Fruit fly (Drosophila melanogaster) whole organism, embryonic: ENCODE data around the gene ClC-c.
A peak's percentile ranks its signal among the peaks of the same experiment; 100 is the strongest.

ENCODE experiments used
- Atf-2 ChIP-seq: fragments of 200-800 bp; sonication (Bioruptor generic); optimal IDR thresholded peaks from 2 replicates; lab custom pipeline; 2016; ENCODE audit warnings: missing biosample characterization, missing genetic modification characterization
- CG10431 ChIP-seq: fragments of 200-800 bp; sonication (Bioruptor generic); optimal IDR thresholded peaks from 3 replicates; lab custom pipeline; 2018; ENCODE audit warnings: missing biosample characterization, mild to moderate bottlenecking, missing genetic modification characterization
- CG10959 ChIP-seq: fragments of 200-800 bp; sonication (Bioruptor generic); IDR thresholded peaks from 2 replicates; pipeline ENCODE4 v1.3.6; 2022; ENCODE audit warnings: missing biosample characterization, missing genetic modification characterization
- CG11093 ChIP-seq: fragments of 200-800 bp; sonication (Bioruptor generic); IDR thresholded peaks from 3 replicates; pipeline ENCODE4 v1.3.6; 2022; ENCODE audit warnings: missing biosample characterization, missing genetic modification characterization
- CG12104 ChIP-seq: fragments of 200-800 bp; sonication (Bioruptor generic); optimal IDR thresholded peaks from 3 replicates; lab custom pipeline; 2016; ENCODE audit warnings: missing biosample characterization, missing genetic modification characterization
- CG12219 ChIP-seq: fragments of 200-800 bp; sonication (Bioruptor generic); optimal IDR thresholded peaks from 3 replicates; lab custom pipeline; 2018; ENCODE audit warnings: missing biosample characterization, mild to moderate bottlenecking, missing genetic modification characterization
- CG12942 ChIP-seq: fragments of 200-800 bp; sonication (Bioruptor generic); optimal IDR thresholded peaks from 3 replicates; lab custom pipeline; 2016; ENCODE audit warnings: missing biosample characterization, missing genetic modification characterization
- CG14710 ChIP-seq: fragments of 200-800 bp; sonication (Bioruptor generic); optimal IDR thresholded peaks from 3 replicates; lab custom pipeline; 2019; ENCODE audit warnings: missing biosample characterization, mild to moderate bottlenecking, missing genetic modification characterization, moderate library complexity
- CG15514 ChIP-seq: fragments of 200-800 bp; sonication (Bioruptor generic); optimal IDR thresholded peaks from 3 replicates; lab custom pipeline; 2017; ENCODE audit warnings: missing biosample characterization, missing genetic modification characterization, mild to moderate bottlenecking, moderate library complexity, missing genetic modification reagents
- CG18476 ChIP-seq: fragments of 200-800 bp; sonication (Bioruptor generic); optimal IDR thresholded peaks from 2 replicates; lab custom pipeline; 2016; ENCODE audit warnings: missing biosample characterization, mild to moderate bottlenecking, missing genetic modification characterization
- CG18619 ChIP-seq: fragments of 200-800 bp; sonication (Bioruptor generic); optimal IDR thresholded peaks from 3 replicates; lab custom pipeline; 2017; ENCODE audit warnings: missing biosample characterization, mild to moderate bottlenecking, missing genetic modification characterization
- CG2120 ChIP-seq: fragments of 200-800 bp; sonication (Bioruptor generic); optimal IDR thresholded peaks from 3 replicates; lab custom pipeline; 2016; ENCODE audit warnings: missing biosample characterization, missing genetic modification characterization
- CG4617 ChIP-seq: fragments of 200-800 bp; sonication (Bioruptor generic); optimal IDR thresholded peaks from 3 replicates; lab custom pipeline; 2016; ENCODE audit warnings: missing biosample characterization, missing genetic modification characterization, borderline replicate concordance
- CG4707 ChIP-seq: fragments of 200-800 bp; sonication (Bioruptor generic); optimal IDR thresholded peaks from 2 replicates; lab custom pipeline; 2018; ENCODE audit warnings: missing biosample characterization, mild to moderate bottlenecking, missing genetic modification characterization, moderate library complexity
- CG6254 ChIP-seq: fragments of 200-800 bp; sonication (Bioruptor generic); optimal IDR thresholded peaks from 3 replicates; lab custom pipeline; 2017; ENCODE audit warnings: mild to moderate bottlenecking, missing biosample characterization, missing genetic modification reagents, missing genetic modification characterization
- CG6683 ChIP-seq: fragments of 200-800 bp; sonication (Bioruptor generic); optimal IDR thresholded peaks from 2 replicates; lab custom pipeline; 2017; ENCODE audit warnings: missing biosample characterization, mild to moderate bottlenecking, missing genetic modification characterization, missing genetic modification reagents
- CG8089 ChIP-seq: fragments of 200-800 bp; sonication (Bioruptor generic); optimal IDR thresholded peaks from 3 replicates; lab custom pipeline; 2016; ENCODE audit warnings: missing biosample characterization, missing genetic modification characterization
- CG8281 ChIP-seq: fragments of 200-800 bp; sonication (Bioruptor generic); optimal IDR thresholded peaks from 2 replicates; lab custom pipeline; 2018; ENCODE audit warnings: missing biosample characterization, mild to moderate bottlenecking, missing genetic modification characterization, moderate library complexity
- CG8478 ChIP-seq: fragments of >200 bp; optimal IDR thresholded peaks from 2 replicates; lab custom pipeline; 2018
- CG8924 ChIP-seq: fragments of 200-800 bp; optimal IDR thresholded peaks from 3 replicates; lab custom pipeline; 2019; ENCODE audit warnings: missing biosample characterization, mild to moderate bottlenecking, missing genetic modification characterization, moderate library complexity
- CoRest ChIP-seq: fragments of 200-800 bp; sonication (Bioruptor generic); optimal IDR thresholded peaks from 3 replicates; lab custom pipeline; 2018; ENCODE audit warnings: missing biosample characterization, mild to moderate bottlenecking, missing genetic modification characterization, moderate library complexity
- D19A ChIP-seq: fragments of 200-800 bp; optimal IDR thresholded peaks from 3 replicates; lab custom pipeline; 2019; ENCODE audit warnings: missing biosample characterization, mild to moderate bottlenecking, missing genetic modification characterization, moderate library complexity
- Doc2 ChIP-seq: fragments of 200-800 bp; sonication (Bioruptor generic); IDR thresholded peaks from 2 replicates; pipeline ENCODE4 v1.3.6; 2022; ENCODE audit warnings: missing biosample characterization, missing genetic modification characterization
- Eip74EF ChIP-seq, 2 experiments: fragments of 200-800 bp in 1 of 2; fragments of >200 bp in 1 of 2; sonication (Bioruptor generic) in 1 of 2; optimal IDR thresholded peaks; 2 replicates each; lab custom pipeline; 2017 to 2019; ENCODE audit warnings: missing biosample characterization in 2 of 2, missing genetic modification characterization in 2 of 2, mild to moderate bottlenecking in 1 of 2, moderate library complexity in 1 of 2
- Ets97D ChIP-seq: fragments of 200-800 bp; sonication (Bioruptor generic); optimal IDR thresholded peaks from 3 replicates; lab custom pipeline; 2016; ENCODE audit warnings: missing biosample characterization, missing genetic modification characterization
- HLH54F ChIP-seq: fragments of 200-800 bp; sonication (Bioruptor generic); optimal IDR thresholded peaks from 3 replicates; lab custom pipeline; 2016; ENCODE audit warnings: missing biosample characterization, missing genetic modification characterization
- HLHmδ ChIP-seq: fragments of 200-800 bp; sonication (Bioruptor generic); optimal IDR thresholded peaks from 2 replicates; lab custom pipeline; 2018; ENCODE audit warnings: missing biosample characterization, mild to moderate bottlenecking, missing genetic modification characterization, moderate library complexity
- HmgZ ChIP-seq: fragments of 200-800 bp; sonication (Bioruptor generic); optimal IDR thresholded peaks from 2 replicates; lab custom pipeline; 2018; ENCODE audit warnings: missing biosample characterization, mild to moderate bottlenecking, missing genetic modification characterization
- NC2α ChIP-seq: fragments of 200-800 bp; sonication (Bioruptor generic); optimal IDR thresholded peaks from 2 replicates; lab custom pipeline; 2016; ENCODE audit warnings: missing biosample characterization, missing genetic modification characterization
- NK7.1 ChIP-seq: fragments of 200-800 bp; sonication (Bioruptor generic); optimal IDR thresholded peaks from 3 replicates; lab custom pipeline; 2016; ENCODE audit warnings: missing biosample characterization, missing genetic modification characterization
- Sox100B ChIP-seq: fragments of 200-800 bp; sonication (Bioruptor generic); optimal IDR thresholded peaks from 3 replicates; lab custom pipeline; 2018; ENCODE audit warnings: missing biosample characterization, mild to moderate bottlenecking, missing genetic modification characterization
- TFAM ChIP-seq: fragments of 200-800 bp; sonication (Bioruptor generic); optimal IDR thresholded peaks from 2 replicates; lab custom pipeline; 2017; ENCODE audit warnings: missing biosample characterization, missing genetic modification characterization, inconsistent platforms
- aop ChIP-seq: fragments of 200-800 bp; sonication (Bioruptor generic); IDR thresholded peaks from 2 replicates; pipeline ENCODE4 v1.3.6; 2022; ENCODE audit warnings: missing biosample characterization, missing genetic modification characterization
- ara ChIP-seq: fragments of 200-800 bp; sonication (Bioruptor generic); IDR thresholded peaks from 2 replicates; pipeline ENCODE4 v1.3.6; 2022; ENCODE audit warnings: missing biosample characterization, missing genetic modification characterization
- cg ChIP-seq: fragments of 200-800 bp; sonication (Bioruptor generic); optimal IDR thresholded peaks from 3 replicates; lab custom pipeline; 2019; ENCODE audit warnings: missing biosample characterization, mild to moderate bottlenecking, missing genetic modification characterization, moderate library complexity
- chif ChIP-seq, 2 experiments: fragments of 200-800 bp; sonication (Bioruptor generic); optimal IDR thresholded peaks; 3 replicates each; lab custom pipeline; 2016; ENCODE audit warnings: missing biosample characterization in 2 of 2, missing genetic modification characterization in 2 of 2
- dmrt99B ChIP-seq: fragments of 200-800 bp; sonication (Bioruptor generic); optimal IDR thresholded peaks from 2 replicates; lab custom pipeline; 2018; ENCODE audit warnings: missing biosample characterization, mild to moderate bottlenecking, missing genetic modification characterization, moderate library complexity
- dpn ChIP-seq, 2 experiments: fragments of 200-800 bp; sonication (Bioruptor generic); optimal IDR thresholded peaks; 3 replicates each; lab custom pipeline; 2016; ENCODE audit warnings: missing biosample characterization in 2 of 2, missing genetic modification characterization in 2 of 2
- fd3F ChIP-seq: fragments of 200-800 bp; sonication (Bioruptor generic); optimal IDR thresholded peaks from 2 replicates; lab custom pipeline; 2018; ENCODE audit warnings: missing biosample characterization, mild to moderate bottlenecking, missing genetic modification characterization, moderate library complexity
- gt ChIP-seq: fragments of 200-800 bp; sonication (Bioruptor generic); IDR thresholded peaks from 2 replicates; pipeline ENCODE4 v1.3.6; 2022; ENCODE audit warnings: missing biosample characterization, missing genetic modification characterization
- ham ChIP-seq: fragments of 200-800 bp; sonication (Bioruptor generic); IDR thresholded peaks from 2 replicates; pipeline ENCODE4 v1.3.6; 2022; ENCODE audit warnings: missing biosample characterization, missing genetic modification characterization
- kay ChIP-seq: fragments of 200-800 bp; sonication (Bioruptor generic); optimal IDR thresholded peaks from 2 replicates; lab custom pipeline; 2016; ENCODE audit warnings: missing biosample characterization, missing genetic modification characterization
- ken ChIP-seq: fragments of 200-800 bp; sonication (Bioruptor generic); IDR thresholded peaks from 3 replicates; pipeline ENCODE4 v1.3.6; 2022; ENCODE audit warnings: missing biosample characterization, missing genetic modification characterization
- otp ChIP-seq: fragments of 200-800 bp; sonication (Bioruptor generic); IDR thresholded peaks from 3 replicates; pipeline ENCODE4, ENCODE4 v1.3.6; 2022; ENCODE audit warnings: missing biosample characterization, missing genetic modification characterization
- pita ChIP-seq: fragments of 200-800 bp; sonication (Bioruptor generic); optimal IDR thresholded peaks from 2 replicates; lab custom pipeline; 2017; ENCODE audit warnings: missing biosample characterization, mild to moderate bottlenecking, missing genetic modification characterization
- pnt ChIP-seq: fragments of 200-800 bp; sonication (Bioruptor generic); optimal IDR thresholded peaks from 3 replicates; lab custom pipeline; 2016; ENCODE audit warnings: missing biosample characterization, missing genetic modification characterization
- prd ChIP-seq, 3 experiments: fragments of >200 bp in 2 of 3; fragments of 200-800 bp in 1 of 3; sonication (Bioruptor generic) in 1 of 3; optimal IDR thresholded peaks in 2 of 3; IDR thresholded peaks in 1 of 3; 2 replicates in 2 of 3; 3 replicates in 1 of 3; pipeline versions ENCODE4 v1.3.6 to Lab custom; 2017 to 2022; ENCODE audit warnings: missing biosample characterization in 1 of 3, missing genetic modification characterization in 1 of 3
- scrt ChIP-seq: fragments of 200-800 bp; sonication (Bioruptor generic); optimal IDR thresholded peaks from 2 replicates; lab custom pipeline; 2018; ENCODE audit warnings: missing biosample characterization, mild to moderate bottlenecking, missing genetic modification characterization, moderate library complexity
- slbo ChIP-seq: fragments of 200-800 bp; sonication (Bioruptor generic); IDR thresholded peaks from 2 replicates; pipeline ENCODE4 v1.3.6; 2022; ENCODE audit warnings: missing biosample characterization, missing genetic modification characterization
- stwl ChIP-seq: fragments of 200-800 bp; sonication (Bioruptor generic); optimal IDR thresholded peaks from 3 replicates; lab custom pipeline; 2018; ENCODE audit warnings: missing biosample characterization, mild to moderate bottlenecking, missing genetic modification characterization, moderate library complexity

Gene ClC-c

DNA sequence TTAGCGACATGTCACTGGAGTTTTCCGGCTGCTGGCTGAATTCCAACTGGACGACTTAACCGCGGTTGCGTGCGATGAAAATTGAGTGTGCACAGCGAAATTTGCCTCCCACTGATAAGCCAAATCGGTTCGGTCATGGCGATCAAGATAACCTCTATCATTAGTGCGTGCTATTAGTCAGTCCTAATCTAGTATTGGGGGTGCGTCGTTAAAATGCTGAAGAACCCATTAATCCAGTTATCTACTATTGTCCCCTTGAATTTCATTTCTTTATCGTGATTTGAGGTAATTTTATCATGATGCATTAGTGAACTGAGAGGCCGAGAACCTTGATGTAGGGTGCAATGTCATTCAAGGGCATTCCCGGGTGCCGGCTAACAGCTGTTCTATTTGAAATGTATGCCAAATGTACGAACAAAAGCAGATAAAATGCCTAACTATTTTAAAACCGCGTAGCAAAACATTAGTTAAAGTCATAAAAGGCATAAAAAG lies 38.3 kb downstream of the ClC-c start, which contains the start of gene Pgm1 (continued):
- TF ChIP-seq gt (GFP tag; lab: Robert Waterston, UW) (no peak), NC2α (GFP tag; lab: Kevin White, UChicago) (peak; percentile 79), CoRest (tag; lab: Kevin White, UChicago) (peak; percentile 71), Eip74EF (GFP tag; optimal IDR thresholded peaks at IDR 0.05; lab: Kevin White, UChicago) (peak in 1 of 2 experiments; percentile 82), cg (no peak), NK7.1 (GFP tag; lab: Kevin White, UChicago) (peak; percentile 90), CG10959 (GFP tag; lab: Robert Waterston, UW) (peak; percentile 69), CG14710 (tag; lab: Kevin White, UChicago) (peak; percentile 45), CG6254 (GFP tag; lab: Kevin White, UChicago) (peak; percentile 45), chif (GFP tag; optimal IDR thresholded peaks at IDR 0.05; lab: Kevin White, UChicago) (peak; percentile 88 to 90), CG18476 (GFP tag; lab: Kevin White, UChicago) (peak; percentile 72), CG4707 (GFP tag; lab: Kevin White, UChicago) (peak; percentile 55), Doc2 (GFP tag; lab: Robert Waterston, UW) (no peak), Sox100B (GFP tag; lab: Kevin White, UChicago) (peak; percentile 51), CG8924 (tag; lab: Kevin White, UChicago) (peak; percentile 79), otp (GFP tag; lab: Robert Waterston, UW) (peak; percentile 68; the same call in 2 of the 3 replicates), ara (GFP tag; lab: Robert Waterston, UW) (peak; percentile 76), HLH54F (peak; percentile 87), Atf-2 (GFP tag; lab: Kevin White, UChicago) (peak; percentile 89), TFAM (GFP tag; lab: Kevin White, UChicago) (peak; percentile 9), dmrt99B (tag; lab: Kevin White, UChicago) (no peak), stwl (peak; percentile 15), CG8281 (tag; lab: Kevin White, UChicago) (no peak), aop (GFP tag; lab: Robert Waterston, UW) (no peak), CG10431 (GFP tag; lab: Kevin White, UChicago) (no peak), D19A (tag; lab: Kevin White, UChicago) (peak; percentile 64), CG15514 (GFP tag; lab: Kevin White, UChicago) (peak; percentile 80), CG12942 (GFP tag; lab: Kevin White, UChicago) (peak; percentile 85), CG12104 (peak; percentile 22), CG12219 (GFP tag; lab: Kevin White, UChicago) (peak; percentile 84), pnt (peak; percentile 83), CG2120 (GFP tag; lab: Kevin White, UChicago) (peak; percentile 93), CG11093 (GFP tag; lab: Robert Waterston, UW) (peak; percentile 36; the same call in 2 of the 3 replicates), slbo (GFP tag; lab: Robert Waterston, UW) (peak; percentile 82), CG8089 (GFP tag; lab: Kevin White, UChicago) (peak; percentile 80), prd (optimal IDR thresholded peaks at IDR 0.05; lab: Kevin White, UChicago) (no peak), prd (GFP tag; IDR thresholded peaks at IDR 0.05; lab: Robert Waterston, UW) (peak; percentile 75), CG4617 (GFP tag; lab: Kevin White, UChicago) (peak; percentile 84), CG6683 (GFP tag; lab: Kevin White, UChicago) (peak; percentile 40), CG8478 (lab: Kevin White, UChicago) (no peak), fd3F (GFP tag; lab: Kevin White, UChicago) (peak; percentile 59), scrt (GFP tag; lab: Kevin White, UChicago) (peak; percentile 80), ham (GFP tag; lab: Robert Waterston, UW) (no peak), Ets97D (GFP tag; lab: Kevin White, UChicago) (peak; percentile 58), kay (peak; percentile 76), HLHmδ (GFP tag; lab: Kevin White, UChicago) (no peak), ken (GFP tag; lab: Robert Waterston, UW) (peak; percentile 73; the same call in 2 of the 3 replicates), CG18619 (GFP tag; lab: Kevin White, UChicago) (peak; percentile 81), dpn (GFP tag; optimal IDR thresholded peaks at IDR 0.05; lab: Kevin White, UChicago) (peak; percentile 89 to 90), pita (GFP tag; lab: Kevin White, UChicago) (no peak), HmgZ (peak; percentile 91)
